Worm (Caenorhabditis elegans) whole organism, L3 larva: ENCODE data around the gene EGAP4.1.

Source experiments
- ceh-16 ChIP-seq: sonication (generic microtip); optimal IDR thresholded peaks from 2 replicates; lab custom pipeline; 2017; ENCODE audit warnings: missing biosample characterization, missing genetic modification characterization
- daf-12 ChIP-seq: fragments of 150-350 bp; optimal IDR thresholded peaks from 2 replicates; lab custom pipeline; 2014; ENCODE audit warnings: missing biosample characterization, missing genetic modification reagents, missing genetic modification characterization
- eor-1 ChIP-seq, 2 experiments: fragments of 150-350 bp; optimal IDR thresholded peaks; 2 replicates each; lab custom pipeline; 2014 to 2018; ENCODE audit warnings: missing biosample characterization in 2 of 2, missing genetic modification characterization in 2 of 2
- nhr-12 ChIP-seq: fragments of 150-350 bp; optimal IDR thresholded peaks from 2 replicates; lab custom pipeline; 2014; ENCODE audit warnings: missing biosample characterization, missing genetic modification characterization
- nhr-28 ChIP-seq: fragments of 150-350 bp; optimal IDR thresholded peaks from 2 replicates; lab custom pipeline; 2014; ENCODE audit warnings: missing biosample characterization, missing genetic modification characterization
- ztf-4 ChIP-seq: fragments of 150-350 bp; optimal IDR thresholded peaks from 2 replicates; lab custom pipeline; 2014; ENCODE audit warnings: missing biosample characterization, missing genetic modification characterization

DNA sequence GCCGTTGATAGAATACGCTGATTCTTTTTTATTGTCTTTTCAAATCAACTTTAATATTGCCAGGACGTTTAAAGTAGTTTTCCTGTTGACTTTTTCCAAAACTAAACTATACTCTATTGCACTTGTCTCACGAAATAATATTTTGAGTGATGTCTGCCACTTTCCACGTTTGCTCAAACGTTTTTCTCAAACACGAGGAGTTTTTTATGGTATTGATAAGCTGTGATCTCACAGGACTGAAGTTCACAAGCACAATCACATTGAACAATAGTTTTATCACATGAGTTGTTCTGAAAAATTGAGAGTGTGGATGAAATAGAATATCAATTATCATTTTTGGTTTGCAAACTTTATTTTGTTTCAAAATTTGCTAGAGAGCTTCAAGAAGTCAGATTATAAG, 7.3 kb downstream of the EGAP4.1 start:
- no peak for TF ChIP-seq nhr-28 (tag; lab: Kevin White, UChicago)
- TF ChIP-seq eor-1 (tag; optimal IDR thresholded peaks at IDR 0.05; lab: Kevin White, UChicago), result no peak
- no peak for TF ChIP-seq daf-12 (tag; lab: Kevin White, UChicago)
- no peak for TF ChIP-seq nhr-12 (tag; lab: Kevin White, UChicago)
- TF ChIP-seq ztf-4 (tag; lab: Kevin White, UChicago), result no peak
- no peak for TF ChIP-seq ceh-16 (tag; lab: Kevin White, UChicago)
